Worm (Caenorhabditis elegans) whole organism, mixed stage, embryonic: ENCODE results near the gene srh-277.

Experiments used
- M03D4.4 ChIP-seq: sonication (generic microtip); optimal IDR thresholded peaks from 2 replicates; lab custom pipeline; 2017; ENCODE audit warnings: mild to moderate bottlenecking, missing genetic modification characterization, missing compliant biosample characterization
- bed-3 ChIP-seq: fragments of 200-800 bp; sonication (Bioruptor generic); optimal IDR thresholded peaks from 3 replicates; lab custom pipeline; 2018; ENCODE audit warnings: mild to moderate bottlenecking, missing genetic modification characterization, moderate library complexity, missing compliant biosample characterization
- blmp-1 ChIP-seq: fragments of 150-350 bp; optimal IDR thresholded peaks from 2 replicates; lab custom pipeline; 2014; ENCODE audit warnings: missing biosample characterization, missing genetic modification characterization
- ceh-39 ChIP-seq: fragments of 150-350 bp; optimal IDR thresholded peaks from 2 replicates; lab custom pipeline; 2014; ENCODE audit warnings: missing biosample characterization, missing genetic modification characterization
- ceh-43 ChIP-seq: fragments of 200-800 bp; sonication (Bioruptor generic); optimal IDR thresholded peaks from 2 replicates; lab custom pipeline; 2018; ENCODE audit warnings: mild to moderate bottlenecking, missing genetic modification characterization, moderate library complexity, missing compliant biosample characterization
- ceh-83 ChIP-seq: fragments of 200-800 bp; sonication (Bioruptor generic); optimal IDR thresholded peaks from 2 replicates; lab custom pipeline; 2018; ENCODE audit warnings: mild to moderate bottlenecking, missing genetic modification characterization, missing compliant biosample characterization
- ces-1 ChIP-seq: fragments of 150-350 bp; optimal IDR thresholded peaks from 2 replicates; lab custom pipeline; 2014; ENCODE audit warnings: missing biosample characterization, missing genetic modification reagents, missing genetic modification characterization
- cnd-1 ChIP-seq: fragments of 200-800 bp; sonication (Bioruptor generic); optimal IDR thresholded peaks from 2 replicates; lab custom pipeline; 2018; ENCODE audit warnings: mild to moderate bottlenecking, missing genetic modification characterization, missing compliant biosample characterization
- drap-1 ChIP-seq: fragments of 200-800 bp; sonication (Bioruptor generic); optimal IDR thresholded peaks from 3 replicates; lab custom pipeline; 2018; ENCODE audit warnings: mild to moderate bottlenecking, missing genetic modification characterization, missing compliant biosample characterization
- elt-1 ChIP-seq: sonication (generic microtip); optimal IDR thresholded peaks from 2 replicates; lab custom pipeline; 2017; ENCODE audit warnings: missing genetic modification characterization, mild to moderate bottlenecking, missing compliant biosample characterization, antibody characterized with exemption, moderate library complexity, borderline replicate concordance; ENCODE audit not compliant: insufficient read depth
- elt-3 ChIP-seq: fragments of 150-350 bp; optimal IDR thresholded peaks from 2 replicates; lab custom pipeline; 2014; ENCODE audit warnings: missing biosample characterization, missing genetic modification characterization
- flh-1 ChIP-seq: fragments of 200-800 bp; sonication (Bioruptor generic); optimal IDR thresholded peaks from 2 replicates; lab custom pipeline; 2018; ENCODE audit warnings: mild to moderate bottlenecking, missing genetic modification characterization, moderate library complexity, missing compliant biosample characterization
- ham-2 ChIP-seq: fragments of 200-800 bp; sonication (Bioruptor generic); optimal IDR thresholded peaks from 2 replicates; lab custom pipeline; 2018; ENCODE audit warnings: mild to moderate bottlenecking, missing genetic modification characterization, missing compliant biosample characterization
- lin-13 ChIP-seq: fragments of 150-350 bp; optimal IDR thresholded peaks from 2 replicates; lab custom pipeline; 2014; ENCODE audit warnings: missing biosample characterization, missing genetic modification characterization
- lin-32 ChIP-seq: fragments of 200-800 bp; sonication (Bioruptor generic); optimal IDR thresholded peaks from 2 replicates; lab custom pipeline; 2018; ENCODE audit warnings: mild to moderate bottlenecking, missing genetic modification characterization, missing compliant biosample characterization
- lsy-2 ChIP-seq: fragments of 150-350 bp; optimal IDR thresholded peaks from 2 replicates; lab custom pipeline; 2014; ENCODE audit warnings: missing biosample characterization, missing genetic modification characterization
- mab-5 ChIP-seq: fragments of 150-350 bp; optimal IDR thresholded peaks from 2 replicates; lab custom pipeline; 2014; ENCODE audit warnings: missing biosample characterization, missing genetic modification characterization
- mep-1 ChIP-seq: fragments of 150-350 bp; optimal IDR thresholded peaks from 2 replicates; lab custom pipeline; 2017; ENCODE audit warnings: missing biosample characterization, missing genetic modification reagents, missing genetic modification characterization, inconsistent platforms
- mls-2 ChIP-seq: sonication (generic microtip); optimal IDR thresholded peaks from 2 replicates; lab custom pipeline; 2016; ENCODE audit warnings: mild to moderate bottlenecking, missing genetic modification characterization, moderate library complexity, missing compliant biosample characterization
- nhr-12 ChIP-seq: fragments of 150-350 bp; optimal IDR thresholded peaks from 2 replicates; lab custom pipeline; 2014; ENCODE audit warnings: missing biosample characterization, missing genetic modification characterization
- nhr-2 ChIP-seq: fragments of 150-350 bp; optimal IDR thresholded peaks from 2 replicates; lab custom pipeline; 2014; ENCODE audit warnings: missing biosample characterization, missing genetic modification characterization
- nhr-237 ChIP-seq: fragments of 150-350 bp; optimal IDR thresholded peaks from 2 replicates; lab custom pipeline; 2014; ENCODE audit warnings: missing biosample characterization, missing genetic modification characterization
- nhr-28 ChIP-seq: fragments of 150-350 bp; optimal IDR thresholded peaks from 2 replicates; lab custom pipeline; 2014; ENCODE audit warnings: missing biosample characterization, missing genetic modification characterization
- pha-4 ChIP-seq: fragments of 150-350 bp; optimal IDR thresholded peaks from 2 replicates; lab custom pipeline; 2018; ENCODE audit warnings: missing biosample characterization, missing genetic modification reagents, missing genetic modification characterization
- snpc-4 ChIP-seq: fragments of 150-350 bp; optimal IDR thresholded peaks from 2 replicates; lab custom pipeline; 2014; ENCODE audit warnings: missing biosample characterization, missing genetic modification characterization
- sptf-1 ChIP-seq: sonication (generic microtip); optimal IDR thresholded peaks from 2 replicates; lab custom pipeline; 2017; ENCODE audit warnings: mild to moderate bottlenecking, missing genetic modification characterization, moderate library complexity, missing compliant biosample characterization
- tbx-8 ChIP-seq: fragments of 200-800 bp; sonication (Bioruptor generic); optimal IDR thresholded peaks from 2 replicates; lab custom pipeline; 2018; ENCODE audit warnings: mild to moderate bottlenecking, missing genetic modification characterization, moderate library complexity, missing compliant biosample characterization
- unc-120 ChIP-seq: sonication (generic microtip); optimal IDR thresholded peaks from 2 replicates; lab custom pipeline; 2017; ENCODE audit warnings: missing genetic modification characterization, missing compliant biosample characterization; ENCODE audit not compliant: poor library complexity, severe bottlenecking
- unc-62 ChIP-seq: fragments of 150-350 bp; optimal IDR thresholded peaks from 2 replicates; lab custom pipeline; 2014; ENCODE audit warnings: missing biosample characterization, missing genetic modification reagents, missing genetic modification characterization
- zip-8 ChIP-seq: fragments of 150-350 bp; optimal IDR thresholded peaks from 2 replicates; lab custom pipeline; 2014; ENCODE audit warnings: missing biosample characterization, missing genetic modification characterization
- ztf-11 ChIP-seq: fragments of 150-350 bp; optimal IDR thresholded peaks from 2 replicates; lab custom pipeline; 2014; ENCODE audit warnings: missing biosample characterization, missing genetic modification characterization

The srh-277 gene

DNA sequence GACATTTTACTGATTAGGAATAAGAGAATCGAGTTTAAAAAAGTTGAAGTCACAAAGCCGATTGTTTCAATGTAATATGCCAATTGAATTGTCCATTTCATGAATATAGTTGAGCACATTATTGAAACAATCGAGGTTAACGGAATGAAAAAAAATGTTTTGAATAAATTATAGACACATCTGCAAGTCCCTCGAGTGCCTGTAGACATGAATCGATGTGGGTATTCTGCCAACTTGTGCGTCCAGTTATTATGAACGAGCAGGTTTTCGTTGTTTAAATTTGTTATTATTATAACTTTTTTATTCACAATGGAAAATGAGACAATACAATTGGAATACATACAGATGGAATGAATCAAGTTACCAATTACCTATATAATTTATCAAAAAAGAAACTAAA lies 24.6 kb upstream of the srh-277 start, which contains the start of gene str-99:
TSS of gene str-99 (minus strand) at position 101 of the 400 bp plus-strand sequence.
- TF ChIP-seq mep-1 (tag; lab: Kevin White, UChicago) (no peak), unc-62 (GFP tag; lab: Kevin White, UChicago) (no peak), sptf-1 (tag; lab: Kevin White, UChicago) (no peak), unc-120 (tag; lab: Kevin White, UChicago) (no peak), pha-4 (tag; lab: Kevin White, UChicago) (no peak), snpc-4 (tag; lab: Kevin White, UChicago) (no peak), elt-3 (tag; lab: Kevin White, UChicago) (no peak), ceh-83 (no peak)

ce11 chrV:16159594-16159993 lies 23.4 kb upstream of the srh-277 start, which contains the start of gene F10A3.17:
F10A3.17 (minus strand) TSS chrV:16159694.
- TF ChIP-seq snpc-4 (tag; lab: Kevin White, UChicago) (no peak), mab-5 (tag; lab: Kevin White, UChicago) (no peak), lsy-2 (tag; lab: Kevin White, UChicago) (no peak), ceh-83 (no peak), elt-3 (tag; lab: Kevin White, UChicago) (no peak), sptf-1 (tag; lab: Kevin White, UChicago) (no peak), unc-62 (GFP tag; lab: Kevin White, UChicago) (no peak), pha-4 (tag; lab: Kevin White, UChicago) (no peak), bed-3 (GFP tag; lab: Kevin White, UChicago) (no peak), ces-1 (no peak), tbx-8 (GFP tag; lab: Kevin White, UChicago) (no peak), elt-1 (tag; lab: Kevin White, UChicago) (no peak), nhr-28 (tag; lab: Kevin White, UChicago) (no peak), mep-1 (tag; lab: Kevin White, UChicago) (no peak), ceh-43 (GFP tag; lab: Kevin White, UChicago) (no peak), lin-32 (GFP tag; lab: Kevin White, UChicago) (no peak), nhr-237 (tag; lab: Kevin White, UChicago) (no peak)

- TF ChIP-seq lin-13 = no peak
- TF ChIP-seq nhr-12 (tag; lab: Kevin White, UChicago) = no peak
- no peak for TF ChIP-seq ceh-83
- no peak for TF ChIP-seq cnd-1 (tag; lab: Kevin White, UChicago)
- TF ChIP-seq bed-3 (GFP tag; lab: Kevin White, UChicago) = no peak
- TF ChIP-seq, all 35 proteins: peak for 0
Measured at ce11 chrV:16160087-16160486, 22.9 kb upstream of the srh-277 start.

ce11 chrV:16162124-16162735 lies 20.8 kb upstream of the srh-277 start, which contains the start of the genes str-109 and F10A3.11:
str-109 (minus strand) TSS chrV:16162224.
F10A3.11 (plus strand) TSS chrV:16162685.
- TF ChIP-seq snpc-4 (tag; lab: Kevin White, UChicago) = no peak
- no peak for TF ChIP-seq zip-8
- no peak for TF ChIP-seq lin-13

DNA sequence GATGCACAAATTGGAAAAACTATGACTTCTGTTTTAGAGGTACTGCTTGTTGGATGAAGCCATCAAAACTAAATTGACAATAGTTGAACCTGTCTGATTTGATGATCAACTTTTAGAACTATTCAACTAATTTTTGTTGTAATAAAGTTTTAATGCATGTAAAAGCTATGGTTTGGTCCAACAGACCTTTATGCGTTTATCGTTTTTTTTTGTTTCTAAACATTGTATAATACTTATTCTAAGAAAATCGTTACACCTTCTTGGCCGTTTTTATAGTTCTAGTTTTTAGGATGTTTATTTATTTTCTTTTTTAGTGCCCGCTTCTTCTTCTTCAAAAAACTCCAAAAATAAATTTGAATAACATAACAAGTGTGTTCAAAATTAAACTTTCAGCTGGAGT lies 19.3 kb upstream of the srh-277 start, which contains the start of gene F10A3.12:
TSS of gene F10A3.12 (plus strand) at position 301 of the 400 bp plus-strand sequence.
- no peak for TF ChIP-seq lin-13
- TF ChIP-seq blmp-1 (tag; lab: Kevin White, UChicago) = no peak
- TF ChIP-seq nhr-2 (tag; lab: Kevin White, UChicago) = no peak
- TF ChIP-seq ceh-39 (tag; lab: Kevin White, UChicago) = no peak
- no peak for TF ChIP-seq unc-120 (tag; lab: Kevin White, UChicago)
- no peak for TF ChIP-seq tbx-8 (GFP tag; lab: Kevin White, UChicago)
- no peak for TF ChIP-seq bed-3 (GFP tag; lab: Kevin White, UChicago)
- no peak for TF ChIP-seq cnd-1 (tag; lab: Kevin White, UChicago)
- no peak for TF ChIP-seq M03D4.4 (tag; lab: Kevin White, UChicago)
- TF ChIP-seq ham-2 (GFP tag; lab: Kevin White, UChicago) = no peak
- no peak for TF ChIP-seq mep-1 (tag; lab: Kevin White, UChicago)
- no peak for TF ChIP-seq pha-4 (tag; lab: Kevin White, UChicago)
- TF ChIP-seq mab-5 (tag; lab: Kevin White, UChicago) = no peak
- TF ChIP-seq elt-3 (tag; lab: Kevin White, UChicago) = no peak
- TF ChIP-seq ces-1 = no peak
- no peak for TF ChIP-seq flh-1 (GFP tag; lab: Kevin White, UChicago)
- TF ChIP-seq mls-2 = no peak
- no peak for TF ChIP-seq drap-1
- TF ChIP-seq nhr-237 (tag; lab: Kevin White, UChicago) = no peak
- no peak for TF ChIP-seq ztf-11 (tag; lab: Kevin White, UChicago)
